Worm (Caenorhabditis elegans) whole organism, L3 larva: ENCODE measurements around the gene F35A5.5.

ENCODE experiments used
- R02D3.7 ChIP-seq: fragments of 150-350 bp; optimal IDR thresholded peaks from 2 replicates; lab custom pipeline; 2014; ENCODE audit warnings: missing biosample characterization, missing genetic modification characterization
- ama-1 ChIP-seq: fragments of 150-350 bp; optimal IDR thresholded peaks from 2 replicates; lab custom pipeline; 2018
- ceh-82 ChIP-seq: fragments of 150-350 bp; optimal IDR thresholded peaks from 2 replicates; lab custom pipeline; 2014; ENCODE audit warnings: missing biosample characterization, missing genetic modification characterization
- elt-2 ChIP-seq: sonication (generic microtip); optimal IDR thresholded peaks from 2 replicates; lab custom pipeline; 2016; ENCODE audit warnings: missing genetic modification reagents, mild to moderate bottlenecking, missing genetic modification characterization, missing compliant biosample characterization
- fkh-10 ChIP-seq: sonication (generic microtip); optimal IDR thresholded peaks from 2 replicates; lab custom pipeline; 2017; ENCODE audit warnings: missing biosample characterization, missing genetic modification reagents, missing genetic modification characterization
- nhr-76 ChIP-seq: fragments of 150-350 bp; sonication (generic microtip); optimal IDR thresholded peaks from 5 replicates; lab custom pipeline; 2014; ENCODE audit warnings: missing biosample characterization, missing genetic modification characterization
- snpc-4 ChIP-seq: fragments of 150-350 bp; optimal IDR thresholded peaks from 2 replicates; lab custom pipeline; 2014; ENCODE audit warnings: missing biosample characterization, missing genetic modification characterization
- unc-62 ChIP-seq: fragments of 150-350 bp; sonication (generic microtip); optimal IDR thresholded peaks from 4 replicates; lab custom pipeline; 2014; ENCODE audit warnings: missing biosample characterization, missing genetic modification reagents, missing genetic modification characterization
- ztf-11 ChIP-seq: fragments of 150-350 bp; optimal IDR thresholded peaks from 2 replicates; lab custom pipeline; 2014; ENCODE audit warnings: missing biosample characterization, missing genetic modification characterization

ce11 chrX:3764295-3764694 lies 31.2 kb downstream of the F35A5.5 start, which contains the start of gene F47B7.3:
- TF ChIP-seq fkh-10 (GFP tag; lab: Kevin White, UChicago) (no peak), R02D3.7 (no peak), ztf-11 (no peak), nhr-76 (tag; lab: Kevin White, UChicago) (no peak), unc-62 (no peak), snpc-4 (tag; lab: Kevin White, UChicago) (no peak), ama-1 (lab: Kevin White, UChicago) (no peak), ceh-82 (tag; lab: Kevin White, UChicago) (no peak), elt-2 (no peak)
